Worm (Caenorhabditis elegans): ENCODE results near the gene Y105C5B.5.

DNA sequence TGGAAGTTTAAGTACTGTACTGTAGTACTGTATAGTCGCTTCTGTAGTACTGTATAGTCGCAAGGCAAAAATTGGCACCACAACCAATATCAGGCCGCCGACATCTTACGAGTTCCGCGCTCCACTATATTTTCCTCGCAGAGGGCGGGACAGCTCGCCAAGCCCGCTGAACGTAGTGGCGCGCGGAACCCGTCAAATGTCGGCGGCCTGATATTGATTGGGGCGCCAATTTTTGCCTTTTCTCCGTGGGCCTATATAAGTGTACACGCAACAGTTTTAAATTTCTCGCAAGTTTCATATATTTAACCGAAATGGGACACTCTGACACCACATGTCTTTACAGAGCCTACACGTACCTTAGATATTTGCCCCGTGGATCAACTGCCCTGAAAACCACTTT is 49.0 kb upstream of the Y105C5B.5 start:
- no peak for TF ChIP-seq T22C8.4 (GFP tag; IDR thresholded peaks at IDR 0.05)
- no peak for TF ChIP-seq med-1 (GFP tag; optimal IDR thresholded peaks at IDR 0.05; ENCODE audit: insufficient read depth)
- no peak for TF ChIP-seq ztf-29 (GFP tag; IDR thresholded peaks at IDR 0.05)
- TF ChIP-seq tab-1 (GFP tag; IDR thresholded peaks at IDR 0.05): no peak
- TF ChIP-seq cog-1 (tag; optimal IDR thresholded peaks at IDR 0.05): no peak
- no peak for TF ChIP-seq flt-1 (GFP tag; IDR thresholded peaks at IDR 0.05)
- TF ChIP-seq ref-1 (GFP tag; conservative IDR thresholded peaks at IDR 0.05): no peak
